Fruit fly (Drosophila melanogaster) whole organism, adult: ENCODE results near the gene Mst36Fb.

Experiments
- CG11617 ChIP-seq: fragments of 200-800 bp; sonication (Bioruptor generic); optimal IDR thresholded peaks from 2 replicates; lab custom pipeline; 2017; ENCODE audit warnings: mild to moderate bottlenecking, missing biosample characterization, missing genetic modification reagents, missing genetic modification characterization
- CG12768 ChIP-seq: fragments of 200-800 bp; sonication (Bioruptor generic); optimal IDR thresholded peaks from 2 replicates; lab custom pipeline; 2017; ENCODE audit warnings: missing biosample characterization, missing genetic modification characterization, mild to moderate bottlenecking, moderate library complexity, missing genetic modification reagents
- CG14711 ChIP-seq: fragments of 200-800 bp; sonication (Bioruptor generic); optimal IDR thresholded peaks from 2 replicates; lab custom pipeline; 2018; ENCODE audit warnings: missing biosample characterization, mild to moderate bottlenecking, missing genetic modification characterization, moderate library complexity
- CG1620 ChIP-seq: fragments of 200-800 bp; sonication (Bioruptor generic); optimal IDR thresholded peaks from 2 replicates; lab custom pipeline; 2016; ENCODE audit warnings: missing biosample characterization, missing genetic modification characterization
- CG33017 ChIP-seq: fragments of 200-800 bp; sonication (Bioruptor generic); optimal IDR thresholded peaks from 2 replicates; lab custom pipeline; 2018; ENCODE audit warnings: missing biosample characterization, mild to moderate bottlenecking, missing genetic modification characterization, moderate library complexity
- CG5204 ChIP-seq: fragments of 200-800 bp; sonication (Bioruptor generic); optimal IDR thresholded peaks from 2 replicates; lab custom pipeline; 2016; ENCODE audit warnings: missing biosample characterization, missing genetic modification characterization
- CG7045 ChIP-seq: fragments of 200-800 bp; sonication (Bioruptor generic); optimal IDR thresholded peaks from 2 replicates; lab custom pipeline; 2017; ENCODE audit warnings: missing biosample characterization, mild to moderate bottlenecking, missing genetic modification characterization
- CG7101 ChIP-seq: fragments of 200-800 bp; sonication (Bioruptor generic); optimal IDR thresholded peaks from 2 replicates; lab custom pipeline; 2018; ENCODE audit warnings: missing biosample characterization, mild to moderate bottlenecking, missing genetic modification characterization, moderate library complexity
- Clk ChIP-seq: fragments of 200-800 bp; sonication (Bioruptor generic); optimal IDR thresholded peaks from 2 replicates; lab custom pipeline; 2017; ENCODE audit warnings: missing biosample characterization, missing genetic modification characterization
- Crg-1 ChIP-seq: fragments of 200-800 bp; sonication (Bioruptor generic); optimal IDR thresholded peaks from 2 replicates; lab custom pipeline; 2016; ENCODE audit warnings: missing biosample characterization, missing genetic modification characterization
- Hr96 ChIP-seq: fragments of 200-800 bp; sonication (Bioruptor generic); optimal IDR thresholded peaks from 2 replicates; lab custom pipeline; 2016; ENCODE audit warnings: missing biosample characterization, missing genetic modification characterization
- Mnt ChIP-seq: fragments of 200-800 bp; sonication (Bioruptor generic); optimal IDR thresholded peaks from 2 replicates; lab custom pipeline; 2016; ENCODE audit warnings: missing biosample characterization, mild to moderate bottlenecking, missing genetic modification characterization
- bab1 ChIP-seq: fragments of 200-800 bp; sonication (Bioruptor generic); optimal IDR thresholded peaks from 3 replicates; lab custom pipeline; 2019; ENCODE audit warnings: missing biosample characterization, mild to moderate bottlenecking, missing genetic modification characterization, moderate library complexity
- cic ChIP-seq: fragments of 200-800 bp; sonication (Bioruptor generic); optimal IDR thresholded peaks from 2 replicates; lab custom pipeline; 2017; ENCODE audit warnings: missing biosample characterization, mild to moderate bottlenecking, missing genetic modification characterization, moderate library complexity
- cnc ChIP-seq, 2 experiments: fragments of >200 bp; optimal IDR thresholded peaks; 2 replicates each; lab custom pipeline; 2017
- kay ChIP-seq: fragments of 200-800 bp; sonication (Bioruptor generic); peaks from one replicate; lab custom pipeline; 2016; ENCODE audit warnings: missing biosample characterization, missing genetic modification characterization, borderline replicate concordance
- ovo ChIP-seq: fragments of 200-800 bp; sonication (Bioruptor generic); optimal IDR thresholded peaks from 2 replicates; lab custom pipeline; 2016; ENCODE audit warnings: missing biosample characterization, missing genetic modification characterization
- pad ChIP-seq: fragments of 200-800 bp; sonication (Bioruptor generic); optimal IDR thresholded peaks from 3 replicates; lab custom pipeline; 2017; ENCODE audit warnings: missing biosample characterization, missing genetic modification characterization, mild to moderate bottlenecking, moderate library complexity, missing genetic modification reagents
- tj ChIP-seq: fragments of 200-800 bp; sonication (Bioruptor generic); optimal IDR thresholded peaks from 3 replicates; lab custom pipeline; 2017; ENCODE audit warnings: missing biosample characterization, mild to moderate bottlenecking, missing genetic modification characterization, moderate library complexity
- toe ChIP-seq: fragments of 200-800 bp; sonication (Bioruptor generic); optimal IDR thresholded peaks from 2 replicates; lab custom pipeline; 2016; ENCODE audit warnings: missing biosample characterization, missing genetic modification characterization

The Mst36Fb gene

dm6 chr2L:18688646-18689296, 13.9 kb upstream of the Mst36Fb start, which contains the start of gene msl-1:
TSS of gene msl-1 (minus strand) at chr2L:18688800.
- no peak for TF ChIP-seq bab1 (GFP tag; lab: Kevin White, UChicago)
- TF ChIP-seq CG14711, result no peak
- TF ChIP-seq ovo (GFP tag; lab: Kevin White, UChicago), result no peak
- peak; percentile 69 for TF ChIP-seq CG1620 (GFP tag; lab: Kevin White, UChicago)
- TF ChIP-seq tj, result peak; percentile 38
- no peak for TF ChIP-seq cnc (optimal IDR thresholded peaks at IDR 0.05; lab: Kevin White, UChicago)
- TF ChIP-seq cic (GFP tag; lab: Kevin White, UChicago), result no peak
- TF ChIP-seq kay (GFP tag; lab: Kevin White, UChicago), result no peak
- TF ChIP-seq toe, result no peak
- TF ChIP-seq CG7101 (tag; lab: Kevin White, UChicago), result no peak
- no peak for TF ChIP-seq Hr96 (GFP tag; lab: Kevin White, UChicago)
- TF ChIP-seq CG7045 (GFP tag; lab: Kevin White, UChicago), result no peak
- no peak for TF ChIP-seq CG12768 (GFP tag; lab: Kevin White, UChicago)
- TF ChIP-seq Clk, result no peak
- peak; percentile 27 for TF ChIP-seq Mnt
- TF ChIP-seq CG33017 (tag; lab: Kevin White, UChicago), result no peak
- TF ChIP-seq CG5204 (GFP tag; lab: Kevin White, UChicago), result no peak
- TF ChIP-seq pad (GFP tag; lab: Kevin White, UChicago), result no peak
- no peak for TF ChIP-seq Crg-1 (GFP tag; lab: Kevin White, UChicago)

DNA sequence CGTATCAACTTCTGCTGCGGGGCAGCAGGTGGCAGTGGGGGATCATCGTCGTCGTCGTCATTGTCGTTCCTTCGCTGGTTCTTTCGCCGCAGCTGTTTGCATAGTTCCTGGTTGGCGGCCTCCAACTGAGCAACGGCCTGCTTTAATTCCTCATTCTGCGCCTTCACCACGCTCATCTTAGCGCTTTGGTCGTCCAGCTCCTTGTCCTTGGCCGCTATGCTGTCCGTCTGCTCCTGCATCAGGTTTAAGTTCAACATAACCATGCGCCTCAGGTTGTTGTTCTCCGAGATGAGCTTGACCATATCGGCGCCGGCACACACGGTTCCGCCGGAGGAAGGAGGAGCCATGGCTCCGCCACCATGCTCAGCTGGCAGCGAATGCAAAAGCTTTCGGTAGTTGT, 12.9 kb upstream of the Mst36Fb start:
- TF ChIP-seq CG5204 (GFP tag; lab: Kevin White, UChicago), result no peak

DNA sequence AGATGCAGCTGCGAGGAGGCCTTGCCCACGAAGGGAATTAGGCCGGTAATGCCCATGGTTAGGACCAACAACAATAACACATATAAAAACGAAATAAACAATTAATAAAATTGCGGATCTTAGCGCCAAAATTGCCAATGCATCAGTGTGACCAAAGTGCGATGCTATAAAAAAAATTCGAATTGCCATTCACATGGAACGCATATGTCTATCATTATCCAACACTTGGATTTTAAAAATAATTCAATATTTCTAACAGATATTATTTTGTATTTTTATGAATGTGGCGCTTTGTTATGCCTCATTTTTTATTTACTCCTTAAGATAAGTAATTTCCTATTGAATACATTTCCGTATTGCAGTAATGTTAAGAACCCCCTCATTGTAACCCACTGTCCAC, 7.0 kb upstream of the Mst36Fb start, which contains the start of gene tos:
TSS of gene tos (minus strand) at position 173 of the 400 bp plus-strand sequence.
- TF ChIP-seq toe, result no peak
- TF ChIP-seq tj, result no peak
- TF ChIP-seq CG12768 (GFP tag; lab: Kevin White, UChicago), result no peak
- no peak for TF ChIP-seq Mnt
- peak; percentile 12 for TF ChIP-seq Crg-1 (GFP tag; lab: Kevin White, UChicago)
- TF ChIP-seq CG1620 (GFP tag; lab: Kevin White, UChicago), result peak; percentile 7
- peak; percentile 9 for TF ChIP-seq bab1 (GFP tag; lab: Kevin White, UChicago)
- no peak for TF ChIP-seq Clk
- no peak for TF ChIP-seq CG7045 (GFP tag; lab: Kevin White, UChicago)
- no peak for TF ChIP-seq cic (GFP tag; lab: Kevin White, UChicago)
- TF ChIP-seq CG7101 (tag; lab: Kevin White, UChicago), result peak; percentile 33
- no peak for TF ChIP-seq CG33017 (tag; lab: Kevin White, UChicago)
- no peak for TF ChIP-seq CG11617 (GFP tag; lab: Kevin White, UChicago)
- TF ChIP-seq CG5204 (GFP tag; lab: Kevin White, UChicago), result no peak
- TF ChIP-seq pad (GFP tag; lab: Kevin White, UChicago), result no peak
- peak; percentile 24 for TF ChIP-seq kay (GFP tag; lab: Kevin White, UChicago)
- no peak for TF ChIP-seq CG14711

dm6 chr2L:18677910-18678639, 3.2 kb upstream of the Mst36Fb start:
- TF ChIP-seq Mnt (peak; percentile 10), Clk (no peak), pad (GFP tag; lab: Kevin White, UChicago) (no peak), CG12768 (GFP tag; lab: Kevin White, UChicago) (peak; percentile 11), CG7045 (GFP tag; lab: Kevin White, UChicago) (peak; percentile 54), toe (no peak), CG7101 (tag; lab: Kevin White, UChicago) (peak; percentile 17), kay (GFP tag; lab: Kevin White, UChicago) (peak; percentile 4), CG33017 (tag; lab: Kevin White, UChicago) (no peak)

- TF ChIP-seq CG7045 (GFP tag; lab: Kevin White, UChicago), result peak; percentile 58
- TF ChIP-seq Hr96 (GFP tag; lab: Kevin White, UChicago), result no peak
- peak; percentile 51 for TF ChIP-seq bab1 (GFP tag; lab: Kevin White, UChicago)
- TF ChIP-seq tj, result peak; percentile 42
- TF ChIP-seq Clk, result peak; percentile 45
- TF ChIP-seq CG12768 (GFP tag; lab: Kevin White, UChicago), result peak; percentile 85
- no peak for TF ChIP-seq CG5204 (GFP tag; lab: Kevin White, UChicago)
- peak; percentile 82 for TF ChIP-seq CG7101 (tag; lab: Kevin White, UChicago)
- TF ChIP-seq CG11617 (GFP tag; lab: Kevin White, UChicago), result peak; percentile 80
- peak; percentile 64 for TF ChIP-seq toe
- TF ChIP-seq CG33017 (tag; lab: Kevin White, UChicago), result peak; percentile 72
- no peak for TF ChIP-seq cnc (optimal IDR thresholded peaks at IDR 0.05; lab: Kevin White, UChicago)
- TF ChIP-seq pad (GFP tag; lab: Kevin White, UChicago), result peak; percentile 70
- peak; percentile 3 for TF ChIP-seq ovo (GFP tag; lab: Kevin White, UChicago)
- peak; percentile 73 for TF ChIP-seq Mnt
- TF ChIP-seq CG1620 (GFP tag; lab: Kevin White, UChicago), result peak; percentile 53
- peak; percentile 95 for TF ChIP-seq cic (GFP tag; lab: Kevin White, UChicago)
- peak; percentile 42 for TF ChIP-seq CG14711
- TF ChIP-seq kay (GFP tag; lab: Kevin White, UChicago), result no peak
- peak; percentile 80 for TF ChIP-seq Crg-1 (GFP tag; lab: Kevin White, UChicago)
Measured at dm6 chr2L:18676948-18677820, 2.3 kb upstream of the Mst36Fb start, which contains the start of the genes Mst36Fa and CG31751. TSS of gene Mst36Fa (minus strand) at chr2L:18676998. TSS of gene CG31751 (plus strand) at chr2L:18677221.
